Fruit fly (Drosophila melanogaster) whole organism, embryonic: Measurements from ENCODE around the gene mib2.

Source experiments
- Aef1 ChIP-seq: fragments of 200-800 bp; sonication (Bioruptor generic); IDR thresholded peaks from 3 replicates; pipeline ENCODE4 v1.3.6; 2022; ENCODE audit warnings: missing biosample characterization, missing genetic modification characterization
- Asciz ChIP-seq: fragments of 200-800 bp; sonication (Bioruptor generic); optimal IDR thresholded peaks from 2 replicates; lab custom pipeline; 2017; ENCODE audit warnings: missing biosample characterization, mild to moderate bottlenecking, missing genetic modification characterization, missing genetic modification reagents
- CG10321 ChIP-seq: fragments of 200-800 bp; sonication (Bioruptor generic); IDR thresholded peaks from 2 replicates; pipeline ENCODE4 v1.3.6; 2022; ENCODE audit warnings: missing biosample characterization, missing genetic modification characterization
- CG12299 ChIP-seq: fragments of 200-800 bp; sonication (Bioruptor generic); optimal IDR thresholded peaks from 2 replicates; lab custom pipeline; 2018; ENCODE audit warnings: missing biosample characterization, mild to moderate bottlenecking, missing genetic modification characterization
- CG12391 ChIP-seq: fragments of 200-800 bp; sonication (Bioruptor generic); optimal IDR thresholded peaks from 3 replicates; lab custom pipeline; 2018; ENCODE audit warnings: missing biosample characterization, mild to moderate bottlenecking, missing genetic modification characterization, moderate library complexity
- CG12744 ChIP-seq: fragments of 200-800 bp; sonication (Bioruptor generic); optimal IDR thresholded peaks from 2 replicates; lab custom pipeline; 2016; ENCODE audit warnings: missing biosample characterization, missing genetic modification characterization
- CG12769 ChIP-seq: fragments of 200-800 bp; sonication (Bioruptor generic); optimal IDR thresholded peaks from 2 replicates; lab custom pipeline; 2019; ENCODE audit warnings: missing biosample characterization, mild to moderate bottlenecking, missing genetic modification characterization, moderate library complexity
- CG13287 ChIP-seq: fragments of 200-800 bp; sonication (Bioruptor generic); IDR thresholded peaks from 2 replicates; pipeline ENCODE4 v1.3.6; 2022; ENCODE audit warnings: missing biosample characterization, missing genetic modification characterization; ENCODE audit not compliant: partially characterized antibody
- CG13424 ChIP-seq: fragments of 200-800 bp; sonication (Bioruptor generic); optimal IDR thresholded peaks from 2 replicates; lab custom pipeline; 2019; ENCODE audit warnings: missing biosample characterization, mild to moderate bottlenecking, missing genetic modification characterization, moderate library complexity
- CG14441 ChIP-seq: fragments of 200-800 bp; sonication (Bioruptor generic); IDR thresholded peaks from 2 replicates; pipeline ENCODE4 v1.3.6; 2022; ENCODE audit warnings: missing biosample characterization, missing genetic modification characterization
- CG17361 ChIP-seq: fragments of 200-800 bp; sonication (Bioruptor generic); IDR thresholded peaks from 3 replicates; pipeline ENCODE4 v1.3.6; 2022; ENCODE audit warnings: missing biosample characterization, missing genetic modification characterization
- CG2120 ChIP-seq: fragments of 200-800 bp; sonication (Bioruptor generic); optimal IDR thresholded peaks from 3 replicates; lab custom pipeline; 2016; ENCODE audit warnings: missing biosample characterization, missing genetic modification characterization
- CG2875 ChIP-seq: fragments of 200-800 bp; sonication (Bioruptor generic); optimal IDR thresholded peaks from 2 replicates; lab custom pipeline; 2017; ENCODE audit warnings: missing biosample characterization, mild to moderate bottlenecking, missing genetic modification characterization, missing genetic modification reagents
- CG3163 ChIP-seq: fragments of 200-800 bp; sonication (Bioruptor generic); optimal IDR thresholded peaks from 3 replicates; lab custom pipeline; 2016; ENCODE audit warnings: missing biosample characterization, missing genetic modification characterization
- CG32532 ChIP-seq: fragments of 200-800 bp; sonication (Bioruptor generic); IDR thresholded peaks from 2 replicates; pipeline ENCODE4 v1.3.6; 2022; ENCODE audit warnings: missing biosample characterization, missing genetic modification characterization
- CG33213 ChIP-seq: fragments of 200-800 bp; sonication (Bioruptor generic); optimal IDR thresholded peaks from 3 replicates; lab custom pipeline; 2016; ENCODE audit warnings: missing biosample characterization, missing genetic modification characterization
- CG3726 ChIP-seq: fragments of 200-800 bp; sonication (Bioruptor generic); IDR thresholded peaks from 3 replicates; pipeline ENCODE4, ENCODE4 v1.3.6; 2022; ENCODE audit warnings: missing biosample characterization, missing genetic modification characterization
- CG4328 ChIP-seq: fragments of 200-800 bp; sonication (Bioruptor generic); optimal IDR thresholded peaks from 3 replicates; lab custom pipeline; 2017; ENCODE audit warnings: missing biosample characterization, missing genetic modification reagents, missing genetic modification characterization
- CG6654 ChIP-seq: fragments of 200-800 bp; sonication (Bioruptor generic); optimal IDR thresholded peaks from 2 replicates; lab custom pipeline; 2017; ENCODE audit warnings: missing biosample characterization, mild to moderate bottlenecking, missing genetic modification characterization
- CG6683 ChIP-seq: fragments of 200-800 bp; sonication (Bioruptor generic); optimal IDR thresholded peaks from 2 replicates; lab custom pipeline; 2017; ENCODE audit warnings: missing biosample characterization, mild to moderate bottlenecking, missing genetic modification characterization, missing genetic modification reagents
- CG6854 ChIP-seq: fragments of 200-800 bp; sonication (Bioruptor generic); optimal IDR thresholded peaks from 3 replicates; lab custom pipeline; 2017; ENCODE audit warnings: missing biosample characterization, mild to moderate bottlenecking, missing genetic modification characterization
- CG7745 ChIP-seq: fragments of 200-800 bp; sonication (Bioruptor generic); optimal IDR thresholded peaks from 2 replicates; lab custom pipeline; 2018; ENCODE audit warnings: missing biosample characterization, mild to moderate bottlenecking, missing genetic modification characterization, moderate library complexity
- CG8924 ChIP-seq: fragments of 200-800 bp; optimal IDR thresholded peaks from 3 replicates; lab custom pipeline; 2019; ENCODE audit warnings: missing biosample characterization, mild to moderate bottlenecking, missing genetic modification characterization, moderate library complexity
- CG9609 ChIP-seq: fragments of 200-800 bp; sonication (Bioruptor generic); optimal IDR thresholded peaks from 3 replicates; lab custom pipeline; 2016; ENCODE audit warnings: missing biosample characterization, missing genetic modification characterization
- Camta ChIP-seq: fragments of 200-800 bp; sonication (Bioruptor generic); optimal IDR thresholded peaks from 2 replicates; lab custom pipeline; 2016; ENCODE audit warnings: missing biosample characterization, missing genetic modification characterization
- CkIIα-i1 ChIP-seq: fragments of 200-800 bp; sonication (Bioruptor generic); IDR thresholded peaks from 2 replicates; pipeline ENCODE4 v1.3.6; 2022; ENCODE audit warnings: missing biosample characterization, missing genetic modification characterization
- Dp ChIP-seq: fragments of 200-800 bp; sonication (Bioruptor generic); optimal IDR thresholded peaks from 2 replicates; lab custom pipeline; 2018; ENCODE audit warnings: missing biosample characterization, mild to moderate bottlenecking, missing genetic modification characterization, moderate library complexity
- Drgx ChIP-seq: fragments of 200-800 bp; sonication (Bioruptor generic); IDR thresholded peaks from 2 replicates; pipeline ENCODE4 v1.3.6; 2022; ENCODE audit warnings: missing biosample characterization, missing genetic modification characterization
- Ets97D ChIP-seq: fragments of 200-800 bp; sonication (Bioruptor generic); optimal IDR thresholded peaks from 3 replicates; lab custom pipeline; 2016; ENCODE audit warnings: missing biosample characterization, missing genetic modification characterization
- Fer1 ChIP-seq: fragments of 200-800 bp; sonication (Bioruptor generic); optimal IDR thresholded peaks from 2 replicates; lab custom pipeline; 2017; ENCODE audit warnings: missing biosample characterization, mild to moderate bottlenecking, missing genetic modification characterization
- Hr39 ChIP-seq: fragments of >200 bp; optimal IDR thresholded peaks from 2 replicates; lab custom pipeline; 2017
- Hr51 ChIP-seq, 2 experiments: fragments of 200-800 bp; sonication (Bioruptor generic); optimal IDR thresholded peaks; 2 replicates in 1 of 2; 3 replicates in 1 of 2; lab custom pipeline; 2016 to 2018; ENCODE audit warnings: missing biosample characterization in 2 of 2, missing genetic modification characterization in 2 of 2, mild to moderate bottlenecking in 1 of 2, moderate library complexity in 1 of 2
- MESR4 ChIP-seq: fragments of 200-800 bp; sonication (Bioruptor generic); optimal IDR thresholded peaks from 2 replicates; lab custom pipeline; 2018; ENCODE audit warnings: missing biosample characterization, mild to moderate bottlenecking, missing genetic modification characterization, moderate library complexity
- NfI ChIP-seq: fragments of 200-800 bp; sonication (Bioruptor generic); optimal IDR thresholded peaks from 3 replicates; lab custom pipeline; 2018; ENCODE audit warnings: missing biosample characterization, mild to moderate bottlenecking, missing genetic modification characterization, moderate library complexity
- Sin3A ChIP-seq: fragments of >200 bp; optimal IDR thresholded peaks from 2 replicates; lab custom pipeline; 2018
- Trl ChIP-seq, 3 experiments: fragments of >200 bp in 2 of 3; fragments of 200-800 bp in 1 of 3; sonication (Bioruptor generic) in 1 of 3; optimal IDR thresholded peaks; 2 replicates in 1 of 3; 3 replicates in 2 of 3; lab custom pipeline; 2016 to 2017; ENCODE audit warnings: missing biosample characterization in 1 of 3, missing genetic modification characterization in 1 of 3
- bcd ChIP-seq: fragments of 200-800 bp; sonication (Bioruptor generic); optimal IDR thresholded peaks from 2 replicates; lab custom pipeline; 2017; ENCODE audit warnings: missing biosample characterization, mild to moderate bottlenecking, missing genetic modification characterization
- cas ChIP-seq: fragments of 200-800 bp; sonication (Bioruptor generic); IDR thresholded peaks from 2 replicates; pipeline ENCODE4 v1.3.6; 2022; ENCODE audit warnings: missing biosample characterization, missing genetic modification characterization
- caup ChIP-seq: fragments of 200-800 bp; sonication (Bioruptor generic); optimal IDR thresholded peaks from 3 replicates; lab custom pipeline; 2017; ENCODE audit warnings: missing biosample characterization, mild to moderate bottlenecking, missing genetic modification characterization, moderate library complexity; ENCODE audit not compliant: severe bottlenecking
- dan ChIP-seq: fragments of 200-800 bp; sonication (Bioruptor generic); IDR thresholded peaks from 2 replicates; pipeline ENCODE4 v1.3.6; 2022; ENCODE audit warnings: missing biosample characterization, missing genetic modification characterization
- dysf ChIP-seq: fragments of 200-800 bp; sonication (Bioruptor generic); IDR thresholded peaks from 3 replicates; pipeline ENCODE4 v1.3.6; 2022; ENCODE audit warnings: missing biosample characterization, missing genetic modification characterization
- her ChIP-seq: fragments of 200-800 bp; sonication (Bioruptor generic); optimal IDR thresholded peaks from 2 replicates; lab custom pipeline; 2016; ENCODE audit warnings: missing biosample characterization, missing genetic modification characterization
- jing ChIP-seq: fragments of 200-800 bp; sonication (Bioruptor generic); optimal IDR thresholded peaks from 2 replicates; lab custom pipeline; 2018; ENCODE audit warnings: missing biosample characterization, mild to moderate bottlenecking, missing genetic modification characterization
- kni ChIP-seq: fragments of 200-800 bp; sonication (Bioruptor generic); optimal IDR thresholded peaks from 3 replicates; lab custom pipeline; 2017; ENCODE audit warnings: mild to moderate bottlenecking, missing biosample characterization, missing genetic modification reagents, missing genetic modification characterization
- nerfin-2 ChIP-seq: fragments of 200-800 bp; sonication (Bioruptor generic); IDR thresholded peaks from 2 replicates; pipeline ENCODE4 v1.3.6; 2022; ENCODE audit warnings: missing biosample characterization, missing genetic modification characterization; ENCODE audit not compliant: partially characterized antibody
- pita ChIP-seq: fragments of 200-800 bp; sonication (Bioruptor generic); optimal IDR thresholded peaks from 2 replicates; lab custom pipeline; 2017; ENCODE audit warnings: missing biosample characterization, mild to moderate bottlenecking, missing genetic modification characterization
- pnt ChIP-seq: fragments of 200-800 bp; sonication (Bioruptor generic); optimal IDR thresholded peaks from 3 replicates; lab custom pipeline; 2016; ENCODE audit warnings: missing biosample characterization, missing genetic modification characterization
- ranshi ChIP-seq: fragments of 200-800 bp; sonication (Bioruptor generic); IDR thresholded peaks from 2 replicates; pipeline ENCODE4 v1.3.6; 2022; ENCODE audit warnings: missing biosample characterization, missing genetic modification characterization
- zen2 ChIP-seq: fragments of 200-800 bp; sonication (Bioruptor generic); IDR thresholded peaks from 3 replicates; pipeline ENCODE4 v1.3.6; 2022; ENCODE audit warnings: missing biosample characterization, missing genetic modification characterization; ENCODE audit not compliant: partially characterized antibody
- zfh2 ChIP-seq: fragments of 200-800 bp; sonication (Bioruptor generic); optimal IDR thresholded peaks from 2 replicates; lab custom pipeline; 2016; ENCODE audit warnings: missing biosample characterization, missing genetic modification characterization

The mib2 gene

dm6 chr2L:19069548-19070145, 35.4 kb downstream of the mib2 start, which contains the start of gene CG10702 (continued):
- no peak for TF ChIP-seq zen2 (GFP tag; lab: Robert Waterston, UW)
- no peak for TF ChIP-seq MESR4 (GFP tag; lab: Kevin White, UChicago)
- peak; percentile 31 for TF ChIP-seq zfh2
- TF ChIP-seq Camta (GFP tag; lab: Kevin White, UChicago): no peak
- no peak for TF ChIP-seq CkIIα-i1 (GFP tag; lab: Robert Waterston, UW)
- no peak for TF ChIP-seq her (GFP tag; lab: Kevin White, UChicago)
- TF ChIP-seq CG12769 (tag; lab: Kevin White, UChicago): no peak
- TF ChIP-seq Dp: no peak
- no peak for TF ChIP-seq dan (GFP tag; lab: Robert Waterston, UW)
- no peak for TF ChIP-seq CG2875 (GFP tag; lab: Kevin White, UChicago)
- no peak for TF ChIP-seq CG10321 (GFP tag; lab: Robert Waterston, UW)
- no peak for TF ChIP-seq jing (GFP tag; lab: Kevin White, UChicago)
- TF ChIP-seq CG8924: no peak
- TF ChIP-seq CG17361 (GFP tag; lab: Robert Waterston, UW): peak; percentile 54; the same call in 2 of the 3 replicates
- TF ChIP-seq NfI (GFP tag; lab: Kevin White, UChicago): no peak
- TF ChIP-seq CG2120 (GFP tag; lab: Kevin White, UChicago): peak; percentile 33
- no peak for TF ChIP-seq CG4328 (GFP tag; lab: Kevin White, UChicago)
- no peak for TF ChIP-seq CG12744 (GFP tag; lab: Kevin White, UChicago)
- no peak for TF ChIP-seq CG7745 (tag; lab: Kevin White, UChicago)
- TF ChIP-seq CG3726: no peak
- TF ChIP-seq CG6654 (GFP tag; lab: Kevin White, UChicago): no peak
- 0 out of 2 replicates have a peak, but pooled peaks have one; percentile 29 for TF ChIP-seq CG32532
- TF ChIP-seq CG12391 (tag; lab: Kevin White, UChicago): no peak
- TF ChIP-seq Fer1: no peak
- no peak for TF ChIP-seq CG13287 (GFP tag; lab: Robert Waterston, UW)
- TF ChIP-seq cas (GFP tag; lab: Robert Waterston, UW): no peak
- peak; percentile 33; the same call in 1 of the 2 replicates for TF ChIP-seq Drgx (GFP tag; lab: Robert Waterston, UW)
- no peak for TF ChIP-seq nerfin-2
- TF ChIP-seq Aef1 (GFP tag; lab: Robert Waterston, UW): no peak
- TF ChIP-seq CG33213 (GFP tag; lab: Kevin White, UChicago): no peak
- no peak for TF ChIP-seq Trl (optimal IDR thresholded peaks at IDR 0.05; lab: Kevin White, UChicago)
- TF ChIP-seq Trl (GFP tag; optimal IDR thresholded peaks at IDR 0.05; lab: Kevin White, UChicago): no peak
- peak; percentile 18; the same call in 1 of the 3 replicates for TF ChIP-seq dysf
- TF ChIP-seq Sin3A (lab: Kevin White, UChicago): no peak
- TF ChIP-seq pnt (GFP tag; lab: Kevin White, UChicago): no peak
- no peak for TF ChIP-seq CG6683 (GFP tag; lab: Kevin White, UChicago)
- TF ChIP-seq pita (GFP tag; lab: Kevin White, UChicago): no peak
- no peak for TF ChIP-seq caup
- TF ChIP-seq CG13424: no peak
- peak; percentile 20 for TF ChIP-seq bcd (GFP tag; lab: Kevin White, UChicago)
- TF ChIP-seq Hr51 (GFP tag; optimal IDR thresholded peaks at IDR 0.05; lab: Kevin White, UChicago): no peak
- TF ChIP-seq ranshi (GFP tag; lab: Robert Waterston, UW): no peak
- TF ChIP-seq CG9609 (GFP tag; lab: Kevin White, UChicago): no peak
- TF ChIP-seq Asciz (GFP tag; lab: Kevin White, UChicago): no peak
- TF ChIP-seq CG14441 (GFP tag; lab: Robert Waterston, UW): no peak
- TF ChIP-seq Ets97D: no peak
- TF ChIP-seq Hr39 (lab: Kevin White, UChicago): no peak
- TF ChIP-seq CG12299: no peak
- no peak for TF ChIP-seq CG6854 (GFP tag; lab: Kevin White, UChicago)
- no peak for TF ChIP-seq kni (GFP tag; lab: Kevin White, UChicago)
- TF ChIP-seq CG3163 (GFP tag; lab: Kevin White, UChicago): no peak
